Worm (Caenorhabditis elegans): Measurements from ENCODE around the gene Y39D8A.1.

Y39D8A.1 gene

ce11 chrV:399721-400120, 18.8 kb upstream of the Y39D8A.1 start, which contains the start of gene scl-27 (continued):
- TF ChIP-seq ztf-28 (GFP tag; IDR thresholded peaks at IDR 0.05) = no peak
- no peak for TF ChIP-seq nhr-90 (tag; optimal IDR thresholded peaks at IDR 0.05)
- TF ChIP-seq ztf-26 (tag; optimal IDR thresholded peaks at IDR 0.05) = no peak
- no peak for TF ChIP-seq attf-6 (GFP tag; IDR thresholded peaks at IDR 0.05)
- no peak for TF ChIP-seq nfya-1 (tag; optimal IDR thresholded peaks at IDR 0.05; ENCODE audit: borderline replicate concordance, insufficient read depth)
- no peak for TF ChIP-seq mxl-1 (tag; optimal IDR thresholded peaks at IDR 0.05)

- TF ChIP-seq bed-1 (GFP tag; IDR thresholded peaks at IDR 0.05) (no peak), nhr-80 (tag; optimal IDR thresholded peaks at IDR 0.05) (no peak), Y53F4B.3 (GFP tag; IDR thresholded peaks at IDR 0.05) (no peak), madf-8 (GFP tag; conservative IDR thresholded peaks at IDR 0.05) (no peak), tbx-9 (tag; optimal IDR thresholded peaks at IDR 0.05; ENCODE audit: borderline replicate concordance) (no peak), madf-6 (GFP tag; IDR thresholded peaks at IDR 0.05) (no peak), chd-7 (tag; optimal IDR thresholded peaks at IDR 0.05) (no peak)
Measured at ce11 chrV:403028-403427, 15.5 kb upstream of the Y39D8A.1 start, which contains the start of gene srh-62. srh-62 (minus strand) TSS chrV:403128.

DNA sequence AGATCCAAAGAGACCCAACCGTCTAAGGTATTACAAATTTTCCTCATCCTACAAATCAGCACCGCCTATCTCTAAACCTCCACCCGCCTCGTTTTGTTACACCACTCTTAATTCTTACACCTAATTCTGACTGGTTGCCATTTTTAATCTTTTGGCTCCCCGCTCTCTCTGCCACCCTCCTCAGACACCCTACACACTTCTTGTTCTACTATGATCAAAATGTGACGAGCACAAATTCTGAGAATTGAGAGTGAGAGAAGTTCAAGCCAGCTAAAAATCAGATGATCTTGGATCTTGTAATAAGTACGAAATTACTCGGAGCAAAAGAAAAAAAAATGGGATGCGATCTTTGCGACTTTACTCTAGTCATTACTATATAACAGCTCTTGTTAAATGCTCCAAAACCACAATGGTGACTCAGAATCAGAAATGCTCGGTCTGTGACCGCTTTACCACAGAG, 14.3 kb upstream of the Y39D8A.1 start, which contains the start of gene nhr-252:
TSS of gene nhr-252 (plus strand) at position 410 of the 460 bp plus-strand sequence.
- no peak for TF ChIP-seq F33H1.4 (GFP tag; IDR thresholded peaks at IDR 0.05)
- no peak for TF ChIP-seq attf-5 (GFP tag; optimal IDR thresholded peaks at IDR 0.05)
- no peak for TF ChIP-seq mel-28 (tag; optimal IDR thresholded peaks at IDR 0.05; ENCODE audit: borderline replicate concordance)
- TF ChIP-seq madf-10 (tag; optimal IDR thresholded peaks at IDR 0.05) = no peak
- no peak for TF ChIP-seq C17E4.6 (GFP tag; IDR thresholded peaks at IDR 0.05)
- no peak for TF ChIP-seq madf-3 (GFP tag; IDR thresholded peaks at IDR 0.05)
- no peak for TF ChIP-seq lir-1 (GFP tag; conservative IDR thresholded peaks at IDR 0.05)
- no peak for TF ChIP-seq efl-1 (GFP tag; optimal IDR thresholded peaks at IDR 0.05)
- no peak for TF ChIP-seq F39B2.1 (GFP tag; IDR thresholded peaks at IDR 0.05)
- TF ChIP-seq hlh-12 (tag; optimal IDR thresholded peaks at IDR 0.05) = no peak
- TF ChIP-seq Y95B8A.8 (GFP tag; IDR thresholded peaks at IDR 0.05) = no peak
- TF ChIP-seq dox-1 (GFP tag; IDR thresholded peaks at IDR 0.05) = no peak
- no peak for TF ChIP-seq aptf-3 (GFP tag; IDR thresholded peaks at IDR 0.05)
- TF ChIP-seq nhr-27 (tag; optimal IDR thresholded peaks at IDR 0.05) = no peak
- TF ChIP-seq ceh-58 (GFP tag; IDR thresholded peaks at IDR 0.05) = no peak

- TF ChIP-seq ccch-3 (GFP tag; optimal IDR thresholded peaks at IDR 0.05) = no peak
- no peak for TF ChIP-seq rpc-1 (optimal IDR thresholded peaks at IDR 0.05)
- TF ChIP-seq rpc-1 (tag; optimal IDR thresholded peaks at IDR 0.05) = no peak
- TF ChIP-seq somi-1 (GFP tag; optimal IDR thresholded peaks at IDR 0.05) = no peak
- no peak for TF ChIP-seq madf-3 (GFP tag; IDR thresholded peaks at IDR 0.05)
- TF ChIP-seq Y53F4B.3 (GFP tag; IDR thresholded peaks at IDR 0.05) = no peak
- no peak for TF ChIP-seq madf-6 (GFP tag; IDR thresholded peaks at IDR 0.05)
- no peak for TF ChIP-seq dpff-1 (tag; optimal IDR thresholded peaks at IDR 0.05)
- TF ChIP-seq hsf-1 (GFP tag; IDR thresholded peaks at IDR 0.05) = no peak
- TF ChIP-seq ztf-3 (GFP tag; optimal IDR thresholded peaks at IDR 0.05) = no peak
- TF ChIP-seq hlh-12 (tag; optimal IDR thresholded peaks at IDR 0.05) = no peak
- no peak for TF ChIP-seq T07F8.4 (tag; optimal IDR thresholded peaks at IDR 0.05)
- no peak for TF ChIP-seq ceh-40 (GFP tag; IDR thresholded peaks at IDR 0.05)
- TF ChIP-seq attf-6 (GFP tag; IDR thresholded peaks at IDR 0.05) = no peak
- no peak for TF ChIP-seq lin-40 (tag; optimal IDR thresholded peaks at IDR 0.05)
- TF ChIP-seq sdz-38 (tag; optimal IDR thresholded peaks at IDR 0.05) = no peak
Measured at ce11 chrV:412820-413219, 5.7 kb upstream of the Y39D8A.1 start.

All from whole organism, young adult.